Worm (Caenorhabditis elegans): ENCODE results near the gene tomm-7.

Gene tomm-7

ce11 chrIII:7816463-7816862, 43.0 kb upstream of the tomm-7 start:
- TF ChIP-seq gmeb-2 (tag; optimal IDR thresholded peaks at IDR 0.05) (no peak), unc-3 (GFP tag; conservative IDR thresholded peaks at IDR 0.05) (no peak), unc-3 (tag; optimal IDR thresholded peaks at IDR 0.05) (no peak), lim-6 (tag; optimal IDR thresholded peaks at IDR 0.05) (no peak), zip-5 (tag; optimal IDR thresholded peaks at IDR 0.05) (no peak), tbx-7 (tag; optimal IDR thresholded peaks at IDR 0.05) (no peak), hlh-15 (tag; optimal IDR thresholded peaks at IDR 0.05) (no peak), K09A11.1 (tag; optimal IDR thresholded peaks at IDR 0.05; ENCODE audit: insufficient read depth) (no peak), rnt-1 (tag; optimal IDR thresholded peaks at IDR 0.05) (no peak), ceh-34 (tag; optimal IDR thresholded peaks at IDR 0.05) (no peak), nhr-11 (tag; optimal IDR thresholded peaks at IDR 0.05) (no peak), elt-2 (tag; optimal IDR thresholded peaks at IDR 0.05) (no peak), hlh-30 (tag; optimal IDR thresholded peaks at IDR 0.05; ENCODE audit: insufficient read depth) (no peak), pha-2 (tag; optimal IDR thresholded peaks at IDR 0.05) (no peak), sdc-2 (tag; optimal IDR thresholded peaks at IDR 0.05) (no peak)

- TF ChIP-seq syd-9 (tag; optimal IDR thresholded peaks at IDR 0.05): no peak
- no peak for TF ChIP-seq ceh-14 (tag; optimal IDR thresholded peaks at IDR 0.05)
- TF ChIP-seq ceh-48 (tag; optimal IDR thresholded peaks at IDR 0.05): no peak
- TF ChIP-seq ztf-16 (tag; optimal IDR thresholded peaks at IDR 0.05): no peak
- no peak for TF ChIP-seq nfya-1 (tag; optimal IDR thresholded peaks at IDR 0.05)
- no peak for TF ChIP-seq lim-6 (tag; optimal IDR thresholded peaks at IDR 0.05)
- TF ChIP-seq unc-42 (tag; optimal IDR thresholded peaks at IDR 0.05): no peak
- no peak for TF ChIP-seq ceh-19 (GFP tag; optimal IDR thresholded peaks at IDR 0.05)
- no peak for TF ChIP-seq tbx-2 (tag; optimal IDR thresholded peaks at IDR 0.05)
- no peak for TF ChIP-seq hlh-6 (tag; optimal IDR thresholded peaks at IDR 0.05)
Observed at ce11 chrIII:7818965-7819364, 40.4 kb upstream of the tomm-7 start.

DNA sequence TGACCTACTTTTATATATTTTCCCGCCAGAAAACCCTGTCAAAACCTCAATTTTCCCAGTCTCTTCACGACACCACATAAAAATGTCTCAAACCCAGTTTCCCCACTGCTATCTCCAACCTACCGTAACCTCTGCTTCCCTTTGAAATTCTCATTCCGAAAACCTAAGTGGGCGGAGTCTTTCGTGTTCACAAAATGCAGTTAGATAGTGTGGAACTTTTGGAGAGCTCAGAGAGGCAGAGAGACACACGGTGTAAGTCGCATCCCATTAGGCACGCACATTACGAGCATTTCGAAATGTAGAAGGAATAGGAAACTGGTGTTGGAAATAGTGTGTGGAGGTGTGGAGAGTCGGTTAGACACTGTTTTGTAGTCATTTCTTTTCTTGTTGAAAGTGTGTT, 39.5 kb upstream of the tomm-7 start:
- TF ChIP-seq hlh-15 (tag; optimal IDR thresholded peaks at IDR 0.05) (no peak), ahr-1 (tag; optimal IDR thresholded peaks at IDR 0.05) (no peak), unc-42 (tag; optimal IDR thresholded peaks at IDR 0.05) (no peak), tbx-2 (tag; optimal IDR thresholded peaks at IDR 0.05) (no peak), elt-2 (tag; optimal IDR thresholded peaks at IDR 0.05) (no peak), pqm-1 (tag; optimal IDR thresholded peaks at IDR 0.05) (no peak), ceh-6 (GFP tag; optimal IDR thresholded peaks at IDR 0.05) (no peak), C08G9.2 (tag; optimal IDR thresholded peaks at IDR 0.05) (no peak), ceh-22 (tag; optimal IDR thresholded peaks at IDR 0.05) (no peak), pax-1 (tag; optimal IDR thresholded peaks at IDR 0.05) (no peak), ceh-2 (tag; optimal IDR thresholded peaks at IDR 0.05) (no peak), elt-4 (tag; optimal IDR thresholded peaks at IDR 0.05) (no peak), Y22D7AL.16 (tag; optimal IDR thresholded peaks at IDR 0.05) (no peak), fkh-6 (tag; optimal IDR thresholded peaks at IDR 0.05) (no peak), pat-9 (tag; optimal IDR thresholded peaks at IDR 0.05) (no peak)

- TF ChIP-seq nfya-1 (tag; optimal IDR thresholded peaks at IDR 0.05) (peak; percentile 84), ceh-9 (tag; optimal IDR thresholded peaks at IDR 0.05) (no peak), nhr-232 (tag; optimal IDR thresholded peaks at IDR 0.05) (no peak), gmeb-2 (tag; optimal IDR thresholded peaks at IDR 0.05) (no peak)
Observed at ce11 chrIII:7823285-7823684, 36.1 kb upstream of the tomm-7 start.

DNA sequence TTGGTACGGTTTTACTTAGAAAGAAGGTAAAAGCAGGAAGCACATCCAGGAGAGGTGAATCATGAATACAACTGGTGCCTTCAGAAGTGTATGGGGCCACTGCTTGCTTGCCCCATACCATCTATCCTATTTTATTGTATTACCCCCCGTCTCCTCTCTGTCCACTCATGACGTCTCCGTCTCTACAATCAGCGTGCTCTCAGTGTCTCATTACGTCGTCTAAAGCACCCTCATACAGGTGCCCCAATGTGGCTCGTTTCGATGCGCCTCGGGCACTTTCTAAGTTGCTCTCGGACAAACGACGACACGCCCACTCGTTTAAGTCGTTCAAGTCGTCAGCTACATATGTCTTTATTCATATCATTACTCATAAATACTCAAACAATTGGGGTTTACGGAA, 35.4 kb upstream of the tomm-7 start:
- TF ChIP-seq syd-9 (tag; optimal IDR thresholded peaks at IDR 0.05): no peak
- TF ChIP-seq ref-2 (tag; optimal IDR thresholded peaks at IDR 0.05): peak; percentile 16
